Worm (Caenorhabditis elegans) whole organism, late embryonic: ENCODE data around the gene Y46G5A.38.

Source experiments
- F13H6.1 ChIP-seq: sonication (generic microtip); optimal IDR thresholded peaks from 2 replicates; lab custom pipeline; 2016; ENCODE audit warnings: missing genetic modification characterization, missing compliant biosample characterization
- K02D7.2 ChIP-seq: sonication (generic microtip); optimal IDR thresholded peaks from 2 replicates; lab custom pipeline; 2017; ENCODE audit warnings: mild to moderate bottlenecking, missing genetic modification characterization, missing compliant biosample characterization
- Y22D7AL.16 ChIP-seq: sonication (generic microtip); optimal IDR thresholded peaks from 2 replicates; lab custom pipeline; 2016; ENCODE audit warnings: missing genetic modification characterization, missing compliant biosample characterization
- ahr-1 ChIP-seq: sonication (generic microtip); optimal IDR thresholded peaks from 2 replicates; lab custom pipeline; 2016; ENCODE audit warnings: missing genetic modification characterization, missing compliant biosample characterization
- ceh-14 ChIP-seq: sonication (generic microtip); optimal IDR thresholded peaks from 2 replicates; lab custom pipeline; 2016; ENCODE audit warnings: missing genotype, missing genetic modification characterization, missing compliant biosample characterization
- ceh-18 ChIP-seq: sonication (generic microtip); optimal IDR thresholded peaks from 2 replicates; lab custom pipeline; 2016; ENCODE audit warnings: missing genetic modification characterization, missing compliant biosample characterization
- ceh-2 ChIP-seq: sonication (generic microtip); optimal IDR thresholded peaks from 2 replicates; lab custom pipeline; 2016; ENCODE audit warnings: missing genotype, missing genetic modification characterization, missing compliant biosample characterization
- ceh-22 ChIP-seq: sonication (generic microtip); optimal IDR thresholded peaks from 2 replicates; lab custom pipeline; 2017; ENCODE audit warnings: missing biosample characterization, missing genetic modification characterization
- ceh-24 ChIP-seq: sonication (generic microtip); optimal IDR thresholded peaks from 2 replicates; lab custom pipeline; 2016; ENCODE audit warnings: mild to moderate bottlenecking, missing genetic modification characterization, missing compliant biosample characterization
- ceh-30 ChIP-seq: fragments of 150-350 bp; optimal IDR thresholded peaks from 2 replicates; lab custom pipeline; 2014; ENCODE audit warnings: missing biosample characterization, missing genetic modification characterization
- ceh-31 ChIP-seq: sonication (generic microtip); optimal IDR thresholded peaks from 2 replicates; lab custom pipeline; 2016; ENCODE audit warnings: missing genetic modification characterization, missing compliant biosample characterization
- ceh-34 ChIP-seq: sonication (generic microtip); optimal IDR thresholded peaks from 2 replicates; lab custom pipeline; 2016; ENCODE audit warnings: mild to moderate bottlenecking, missing genetic modification characterization, missing compliant biosample characterization
- ceh-45 ChIP-seq: fragments of 200-800 bp; sonication (Bioruptor generic); IDR thresholded peaks from 2 replicates; pipeline ENCODE4 v1.3.6; 2022; ENCODE audit warnings: missing genetic modification reagents, missing genetic modification characterization, missing compliant biosample characterization
- ceh-48 ChIP-seq: sonication (generic microtip); optimal IDR thresholded peaks from 2 replicates; lab custom pipeline; 2016; ENCODE audit warnings: missing genetic modification characterization, inconsistent platforms, missing compliant biosample characterization
- dmd-4 ChIP-seq: sonication (generic microtip); optimal IDR thresholded peaks from 2 replicates; lab custom pipeline; 2016; ENCODE audit warnings: borderline replicate concordance, missing genetic modification characterization, missing compliant biosample characterization
- dve-1 ChIP-seq: sonication (generic microtip); optimal IDR thresholded peaks from 2 replicates; lab custom pipeline; 2017; ENCODE audit warnings: antibody characterized with exemption, mild to moderate bottlenecking, missing genetic modification characterization, missing compliant biosample characterization
- elt-2 ChIP-seq: sonication (generic microtip); optimal IDR thresholded peaks from 2 replicates; lab custom pipeline; 2016; ENCODE audit warnings: missing genetic modification reagents, missing genetic modification characterization, missing compliant biosample characterization
- elt-4 ChIP-seq: sonication (generic microtip); optimal IDR thresholded peaks from 2 replicates; lab custom pipeline; 2016; ENCODE audit warnings: missing genetic modification characterization, missing compliant biosample characterization
- eyg-1 ChIP-seq: sonication (generic microtip); optimal IDR thresholded peaks from 2 replicates; lab custom pipeline; 2016; ENCODE audit warnings: missing genotype, missing genetic modification characterization, missing compliant biosample characterization
- fkh-6 ChIP-seq: sonication (generic microtip); optimal IDR thresholded peaks from 2 replicates; lab custom pipeline; 2016; ENCODE audit warnings: missing genetic modification characterization, missing compliant biosample characterization
- gmeb-2 ChIP-seq: sonication (generic microtip); optimal IDR thresholded peaks from 2 replicates; lab custom pipeline; 2016; ENCODE audit warnings: missing genetic modification characterization, inconsistent platforms, missing compliant biosample characterization
- hlh-13 ChIP-seq: fragments of 200-800 bp; sonication (Bioruptor generic); optimal IDR thresholded peaks from 2 replicates; lab custom pipeline; 2018; ENCODE audit warnings: mild to moderate bottlenecking, missing genetic modification characterization, missing compliant biosample characterization
- hlh-6 ChIP-seq: sonication (generic microtip); optimal IDR thresholded peaks from 2 replicates; lab custom pipeline; 2016; ENCODE audit warnings: missing genotype, missing genetic modification characterization, missing compliant biosample characterization
- nfya-1 ChIP-seq: sonication (generic microtip); optimal IDR thresholded peaks from 2 replicates; lab custom pipeline; 2017; ENCODE audit warnings: missing genetic modification characterization, mild to moderate bottlenecking, missing compliant biosample characterization, antibody characterized with exemption, moderate library complexity
- nhr-11 ChIP-seq: fragments of 150-350 bp; optimal IDR thresholded peaks from 2 replicates; lab custom pipeline; 2014; ENCODE audit warnings: missing biosample characterization, missing genetic modification characterization
- nhr-232 ChIP-seq: sonication (generic microtip); optimal IDR thresholded peaks from 2 replicates; lab custom pipeline; 2016; ENCODE audit warnings: missing genetic modification characterization, missing compliant biosample characterization
- odd-2 ChIP-seq: sonication (generic microtip); optimal IDR thresholded peaks from 2 replicates; lab custom pipeline; 2017; ENCODE audit warnings: antibody characterized with exemption, mild to moderate bottlenecking, missing genetic modification characterization, missing compliant biosample characterization
- pag-3 ChIP-seq: sonication (generic microtip); optimal IDR thresholded peaks from 2 replicates; lab custom pipeline; 2016; ENCODE audit warnings: missing compliant biosample characterization, missing genetic modification characterization, borderline replicate concordance
- pat-9 ChIP-seq: fragments of 200-800 bp; sonication (Bioruptor generic); optimal IDR thresholded peaks from 2 replicates; lab custom pipeline; 2018; ENCODE audit warnings: mild to moderate bottlenecking, missing genetic modification characterization, moderate library complexity, missing compliant biosample characterization
- pax-1 ChIP-seq: fragments of 150-350 bp; optimal IDR thresholded peaks from 2 replicates; lab custom pipeline; 2014; ENCODE audit warnings: missing biosample characterization, missing genetic modification characterization
- pha-2 ChIP-seq: sonication (generic microtip); optimal IDR thresholded peaks from 2 replicates; lab custom pipeline; 2017; ENCODE audit warnings: mild to moderate bottlenecking, missing genetic modification characterization, missing compliant biosample characterization
- pha-4 ChIP-seq: fragments of 150-350 bp; optimal IDR thresholded peaks from 2 replicates; lab custom pipeline; 2018; ENCODE audit warnings: missing biosample characterization, missing genetic modification reagents, missing genetic modification characterization
- pqm-1 ChIP-seq: sonication (generic microtip); optimal IDR thresholded peaks from 2 replicates; lab custom pipeline; 2016; ENCODE audit warnings: missing genetic modification characterization, missing compliant biosample characterization
- ref-2 ChIP-seq: sonication (generic microtip); optimal IDR thresholded peaks from 2 replicates; lab custom pipeline; 2016; ENCODE audit warnings: missing genetic modification characterization, missing compliant biosample characterization
- sdc-2 ChIP-seq: sonication (generic microtip); optimal IDR thresholded peaks from 2 replicates; lab custom pipeline; 2016; ENCODE audit warnings: missing genotype, missing genetic modification characterization, missing compliant biosample characterization
- sox-2 ChIP-seq: fragments of 200-800 bp; sonication (Bioruptor generic); IDR thresholded peaks from 2 replicates; pipeline ENCODE4 v1.3.6; 2022; ENCODE audit warnings: missing genetic modification reagents, missing genetic modification characterization, missing compliant biosample characterization
- sox-4 ChIP-seq: sonication (generic microtip); optimal IDR thresholded peaks from 2 replicates; lab custom pipeline; 2017; ENCODE audit warnings: mild to moderate bottlenecking, missing genetic modification characterization, inconsistent platforms, missing compliant biosample characterization
- syd-9 ChIP-seq: sonication (generic microtip); optimal IDR thresholded peaks from 2 replicates; lab custom pipeline; 2016; ENCODE audit warnings: mild to moderate bottlenecking, missing genetic modification characterization, moderate library complexity, missing compliant biosample characterization
- tbx-2 ChIP-seq: sonication (generic microtip); optimal IDR thresholded peaks from 2 replicates; lab custom pipeline; 2016; ENCODE audit warnings: missing genetic modification characterization, missing compliant biosample characterization
- tbx-7 ChIP-seq: sonication (generic microtip); optimal IDR thresholded peaks from 2 replicates; lab custom pipeline; 2016; ENCODE audit warnings: missing genotype, missing genetic modification characterization, missing compliant biosample characterization
- ttx-3 ChIP-seq: sonication (generic microtip); optimal IDR thresholded peaks from 2 replicates; lab custom pipeline; 2016; ENCODE audit warnings: missing genetic modification reagents, missing genetic modification characterization, missing compliant biosample characterization
- unc-42 ChIP-seq: sonication (generic microtip); optimal IDR thresholded peaks from 2 replicates; lab custom pipeline; 2016; ENCODE audit warnings: missing genotype, missing genetic modification characterization, missing compliant biosample characterization
- unc-55 ChIP-seq: sonication (generic microtip); optimal IDR thresholded peaks from 2 replicates; lab custom pipeline; 2017; ENCODE audit warnings: missing biosample characterization, missing genetic modification reagents, missing genetic modification characterization
- zip-5 ChIP-seq: sonication (generic microtip); optimal IDR thresholded peaks from 2 replicates; lab custom pipeline; 2016; ENCODE audit warnings: missing genetic modification characterization, missing compliant biosample characterization
- ztf-16 ChIP-seq: sonication (generic microtip); optimal IDR thresholded peaks from 2 replicates; lab custom pipeline; 2017; ENCODE audit warnings: missing genetic modification characterization, missing compliant biosample characterization

Y46G5A.38 gene

ce11 chrII:12818488-12818887, 8.4 kb upstream of the Y46G5A.38 start, which contains the start of gene Y46G5A.22:
Y46G5A.22 (minus strand) TSS chrII:12818588.
- TF ChIP-seq Y22D7AL.16 (tag; lab: Kevin White, UChicago) (no peak), F13H6.1 (tag; lab: Kevin White, UChicago) (no peak), pag-3 (tag; lab: Kevin White, UChicago) (no peak), pat-9 (tag; lab: Kevin White, UChicago) (no peak), odd-2 (tag; lab: Kevin White, UChicago) (no peak), ceh-45 (GFP tag; lab: Robert Waterston, UW) (no peak), nfya-1 (no peak), ceh-14 (no peak), unc-55 (no peak), eyg-1 (tag; lab: Kevin White, UChicago) (no peak), hlh-6 (tag; lab: Kevin White, UChicago) (no peak), ahr-1 (tag; lab: Kevin White, UChicago) (no peak), ztf-16 (tag; lab: Kevin White, UChicago) (no peak), ceh-18 (no peak), elt-4 (no peak), fkh-6 (tag; lab: Kevin White, UChicago) (no peak), ref-2 (tag; lab: Kevin White, UChicago) (no peak), nhr-232 (no peak), unc-42 (tag; lab: Kevin White, UChicago) (no peak)

- TF ChIP-seq pqm-1 (tag; lab: Kevin White, UChicago) (no peak), ceh-31 (tag; lab: Kevin White, UChicago) (no peak), syd-9 (tag; lab: Kevin White, UChicago) (no peak), eyg-1 (tag; lab: Kevin White, UChicago) (no peak), pag-3 (tag; lab: Kevin White, UChicago) (no peak), nhr-11 (tag; lab: Kevin White, UChicago) (no peak), ahr-1 (tag; lab: Kevin White, UChicago) (no peak), zip-5 (no peak)
Observed at ce11 chrII:12819979-12820378, 6.9 kb upstream of the Y46G5A.38 start.

- TF ChIP-seq ceh-34 (tag; lab: Kevin White, UChicago) (no peak), elt-2 (peak; percentile 94)
Observed at ce11 chrII:12823437-12823836, 3.4 kb upstream of the Y46G5A.38 start, which contains the start of gene Y46G5A.36. Y46G5A.36 (plus strand) TSS chrII:12823679.

- no peak for TF ChIP-seq K02D7.2 (tag; lab: Kevin White, UChicago)
- TF ChIP-seq pha-2 (tag; lab: Kevin White, UChicago), result no peak
- peak; percentile 10 for TF ChIP-seq sox-4 (tag; lab: Kevin White, UChicago)
- no peak for TF ChIP-seq fkh-6 (tag; lab: Kevin White, UChicago)
- TF ChIP-seq hlh-13 (GFP tag; lab: Kevin White, UChicago), result no peak
- peak; percentile 96 for TF ChIP-seq dve-1 (tag; lab: Kevin White, UChicago)
- TF ChIP-seq pax-1 (tag; lab: Kevin White, UChicago), result no peak
- peak; percentile 71 for TF ChIP-seq hlh-6 (tag; lab: Kevin White, UChicago)
Observed at ce11 chrII:12824463-12824862, 2.4 kb upstream of the Y46G5A.38 start.

- no peak for TF ChIP-seq syd-9 (tag; lab: Kevin White, UChicago)
- TF ChIP-seq ceh-30 (tag; lab: Kevin White, UChicago), result no peak
- TF ChIP-seq ceh-14, result no peak
- TF ChIP-seq tbx-2, result no peak
- TF ChIP-seq sdc-2 (tag; lab: Kevin White, UChicago), result no peak
- TF ChIP-seq Y22D7AL.16 (tag; lab: Kevin White, UChicago), result no peak
- TF ChIP-seq pha-4 (tag; lab: Kevin White, UChicago), result no peak
- TF ChIP-seq eyg-1 (tag; lab: Kevin White, UChicago), result no peak
- no peak for TF ChIP-seq ahr-1 (tag; lab: Kevin White, UChicago)
- no peak for TF ChIP-seq ceh-2 (tag; lab: Kevin White, UChicago)
- no peak for TF ChIP-seq tbx-7 (tag; lab: Kevin White, UChicago)
- no peak for TF ChIP-seq ceh-24 (tag; lab: Kevin White, UChicago)
- no peak for TF ChIP-seq ceh-48 (tag; lab: Kevin White, UChicago)
- no peak for TF ChIP-seq ceh-22 (tag; lab: Kevin White, UChicago)
- TF ChIP-seq ttx-3 (tag; lab: Kevin White, UChicago), result no peak
- no peak for TF ChIP-seq dmd-4 (tag; lab: Kevin White, UChicago)
- no peak for TF ChIP-seq sox-2 (GFP tag; lab: Robert Waterston, UW)
- no peak for TF ChIP-seq gmeb-2 (tag; lab: Kevin White, UChicago)
- no peak for TF ChIP-seq nhr-11 (tag; lab: Kevin White, UChicago)
Observed at ce11 chrII:12828863-12829262, 2.0 kb downstream of the Y46G5A.38 start, which contains the start of gene Y46G5A.23. Y46G5A.23 (minus strand) TSS chrII:12828963.
